Worm (Caenorhabditis elegans) whole organism, L3 larva: ENCODE measurements around the gene srh-69.
"Not testable (repeated sequence)": the region's sequence is repeated elsewhere in the genome, so short reads cannot be mapped to it uniquely, and the experiment has no call there.

Experiments used
- R02D3.7 ChIP-seq: fragments of 150-350 bp; optimal IDR thresholded peaks from 2 replicates; lab custom pipeline; 2014; ENCODE audit warnings: missing biosample characterization, missing genetic modification characterization
- ZK546.5 ChIP-seq: sonication (generic microtip); optimal IDR thresholded peaks from 2 replicates; lab custom pipeline; 2017; ENCODE audit warnings: missing biosample characterization, missing genetic modification characterization
- aly-2 ChIP-seq: fragments of 150-350 bp; optimal IDR thresholded peaks from 2 replicates; lab custom pipeline; 2014; ENCODE audit warnings: missing biosample characterization, missing genetic modification characterization
- ceh-16 ChIP-seq: sonication (generic microtip); optimal IDR thresholded peaks from 2 replicates; lab custom pipeline; 2017; ENCODE audit warnings: missing biosample characterization, missing genetic modification characterization
- ceh-28 ChIP-seq: fragments of 150-350 bp; optimal IDR thresholded peaks from 2 replicates; lab custom pipeline; 2014; ENCODE audit warnings: missing biosample characterization, missing genetic modification reagents, missing genetic modification characterization
- ceh-82 ChIP-seq: fragments of 150-350 bp; optimal IDR thresholded peaks from 2 replicates; lab custom pipeline; 2014; ENCODE audit warnings: missing biosample characterization, missing genetic modification characterization
- daf-12 ChIP-seq: fragments of 150-350 bp; optimal IDR thresholded peaks from 2 replicates; lab custom pipeline; 2014; ENCODE audit warnings: missing biosample characterization, missing genetic modification reagents, missing genetic modification characterization
- egl-27 ChIP-seq: sonication (generic microtip); optimal IDR thresholded peaks from 4 replicates; lab custom pipeline; 2017; ENCODE audit warnings: missing biosample characterization, missing genetic modification reagents, missing genetic modification characterization
- elt-2 ChIP-seq: sonication (generic microtip); optimal IDR thresholded peaks from 2 replicates; lab custom pipeline; 2016; ENCODE audit warnings: missing genetic modification reagents, mild to moderate bottlenecking, missing genetic modification characterization, missing compliant biosample characterization
- elt-3 ChIP-seq, 3 experiments: fragments of 150-350 bp in 1 of 3; sonication (generic microtip) in 2 of 3; optimal IDR thresholded peaks; 2 replicates in 2 of 3; 4 replicates in 1 of 3; lab custom pipeline; 2014 to 2017; ENCODE audit warnings: missing biosample characterization in 3 of 3, missing genetic modification characterization in 3 of 3
- fkh-10 ChIP-seq: sonication (generic microtip); optimal IDR thresholded peaks from 2 replicates; lab custom pipeline; 2017; ENCODE audit warnings: missing biosample characterization, missing genetic modification reagents, missing genetic modification characterization
- fos-1 ChIP-seq: fragments of 150-350 bp; optimal IDR thresholded peaks from 2 replicates; lab custom pipeline; 2014; ENCODE audit warnings: missing biosample characterization, missing genetic modification characterization
- lin-39 ChIP-seq: fragments of 150-350 bp; optimal IDR thresholded peaks from 2 replicates; lab custom pipeline; 2018; ENCODE audit warnings: missing biosample characterization, missing genetic modification reagents, missing genetic modification characterization
- lsy-12 ChIP-seq: sonication (generic microtip); optimal IDR thresholded peaks from 2 replicates; lab custom pipeline; 2016; ENCODE audit warnings: mild to moderate bottlenecking, missing genetic modification characterization, missing compliant biosample characterization
- mml-1 ChIP-seq: fragments of 150-350 bp; sonication (generic microtip); optimal IDR thresholded peaks from 3 replicates; lab custom pipeline; 2014; ENCODE audit warnings: missing biosample characterization, missing genetic modification characterization
- nfya-1 ChIP-seq: sonication (generic microtip); optimal IDR thresholded peaks from 2 replicates; lab custom pipeline; 2017; ENCODE audit warnings: missing genetic modification characterization, mild to moderate bottlenecking, missing compliant biosample characterization, antibody characterized with exemption, moderate library complexity; ENCODE audit not compliant: insufficient read depth
- nhr-11 ChIP-seq: fragments of 150-350 bp; optimal IDR thresholded peaks from 2 replicates; lab custom pipeline; 2014; ENCODE audit warnings: missing biosample characterization, missing genetic modification characterization
- nhr-12 ChIP-seq: fragments of 150-350 bp; optimal IDR thresholded peaks from 2 replicates; lab custom pipeline; 2014; ENCODE audit warnings: missing biosample characterization, missing genetic modification characterization
- nhr-23 ChIP-seq: fragments of 150-350 bp; optimal IDR thresholded peaks from 2 replicates; lab custom pipeline; 2014; ENCODE audit warnings: missing biosample characterization, missing genetic modification reagents, missing genetic modification characterization
- nhr-237 ChIP-seq: fragments of 150-350 bp; optimal IDR thresholded peaks from 2 replicates; lab custom pipeline; 2014; ENCODE audit warnings: missing biosample characterization, missing genetic modification characterization
- nhr-25 ChIP-seq: sonication (generic microtip); optimal IDR thresholded peaks from 2 replicates; lab custom pipeline; 2017; ENCODE audit warnings: missing biosample characterization, missing genetic modification characterization
- nhr-67 ChIP-seq: fragments of 150-350 bp; optimal IDR thresholded peaks from 2 replicates; lab custom pipeline; 2014; ENCODE audit warnings: missing biosample characterization, missing genetic modification characterization
- nhr-76 ChIP-seq: fragments of 150-350 bp; sonication (generic microtip); optimal IDR thresholded peaks from 5 replicates; lab custom pipeline; 2014; ENCODE audit warnings: missing biosample characterization, missing genetic modification characterization
- nhr-77 ChIP-seq: fragments of 150-350 bp; optimal IDR thresholded peaks from 2 replicates; lab custom pipeline; 2014; ENCODE audit warnings: missing biosample characterization, missing genetic modification characterization
- pha-4 ChIP-seq: fragments of 150-350 bp; optimal IDR thresholded peaks from 2 replicates; lab custom pipeline; 2014; ENCODE audit warnings: missing biosample characterization, missing genetic modification reagents, missing genetic modification characterization
- sea-2 ChIP-seq: fragments of 150-350 bp; sonication (generic microtip); optimal IDR thresholded peaks from 4 replicates; lab custom pipeline; 2014; ENCODE audit warnings: missing biosample characterization, missing genetic modification reagents, missing genetic modification characterization
- snpc-4 ChIP-seq: fragments of 150-350 bp; optimal IDR thresholded peaks from 2 replicates; lab custom pipeline; 2014; ENCODE audit warnings: missing biosample characterization, missing genetic modification characterization
- tbx-2 ChIP-seq: sonication (generic microtip); optimal IDR thresholded peaks from 2 replicates; lab custom pipeline; 2016; ENCODE audit warnings: mild to moderate bottlenecking, missing genetic modification characterization, missing compliant biosample characterization
- unc-39 ChIP-seq: sonication (generic microtip); optimal IDR thresholded peaks from 4 replicates; lab custom pipeline; 2017; ENCODE audit warnings: missing biosample characterization, missing genetic modification characterization
- unc-62 ChIP-seq: fragments of 150-350 bp; sonication (generic microtip); optimal IDR thresholded peaks from 4 replicates; lab custom pipeline; 2014; ENCODE audit warnings: missing biosample characterization, missing genetic modification reagents, missing genetic modification characterization
- zag-1 ChIP-seq: fragments of 150-350 bp; optimal IDR thresholded peaks from 2 replicates; lab custom pipeline; 2014; ENCODE audit warnings: missing biosample characterization, missing genetic modification characterization
- ztf-11 ChIP-seq: fragments of 150-350 bp; optimal IDR thresholded peaks from 2 replicates; lab custom pipeline; 2014; ENCODE audit warnings: missing biosample characterization, missing genetic modification characterization

Gene srh-69

ce11 chrII:12536203-12536602 is 21.7 kb upstream of the srh-69 start, which contains the start of gene F49C5.3:
TSS of gene F49C5.3 (plus strand) at chrII:12536503.
- TF ChIP-seq pha-4, nhr-25, snpc-4 (tag; lab: Kevin White, UChicago): not testable (repeated sequence)

- TF ChIP-seq ceh-82 (tag; lab: Kevin White, UChicago) (no peak), tbx-2 (tag; lab: Kevin White, UChicago) (no peak), nhr-12 (tag; lab: Kevin White, UChicago) (no peak), nhr-76 (tag; lab: Kevin White, UChicago) (no peak), ztf-11 (tag; lab: Kevin White, UChicago) (no peak), ZK546.5 (tag; lab: Kevin White, UChicago) (no peak), lsy-12 (tag; lab: Kevin White, UChicago) (no peak), nfya-1 (no peak), lin-39 (tag; lab: Kevin White, UChicago) (no peak)
Measured at ce11 chrII:12535297-12535803, 20.8 kb upstream of the srh-69 start, which contains the start of gene nimk-1. TSS of gene nimk-1 (plus strand) at chrII:12535753.

ce11 chrII:12530958-12531357 is 16.4 kb upstream of the srh-69 start, which contains the start of gene srx-120:
TSS of gene srx-120 (plus strand) at chrII:12531258.
- TF ChIP-seq nhr-12 (tag; lab: Kevin White, UChicago) (no peak), tbx-2 (tag; lab: Kevin White, UChicago) (no peak)

- TF ChIP-seq daf-12 (tag; lab: Kevin White, UChicago) (no peak), nhr-11 (tag; lab: Kevin White, UChicago) (no peak), nhr-76 (tag; lab: Kevin White, UChicago) (no peak), ZK546.5 (tag; lab: Kevin White, UChicago) (no peak), nhr-77 (tag; lab: Kevin White, UChicago) (no peak), unc-39 (tag; lab: Kevin White, UChicago) (no peak), R02D3.7 (tag; lab: Kevin White, UChicago) (no peak), aly-2 (no peak), nhr-67 (tag; lab: Kevin White, UChicago) (no peak), snpc-4 (tag; lab: Kevin White, UChicago) (no peak), fkh-10 (GFP tag; lab: Kevin White, UChicago) (no peak), fos-1 (tag; lab: Kevin White, UChicago) (no peak), nhr-12 (tag; lab: Kevin White, UChicago) (no peak), mml-1 (tag; lab: Kevin White, UChicago) (no peak), ceh-28 (no peak), zag-1 (tag; lab: Kevin White, UChicago) (no peak), egl-27 (tag; lab: Kevin White, UChicago) (no peak), ceh-16 (tag; lab: Kevin White, UChicago) (no peak)
Measured at ce11 chrII:12527947-12528346, 13.4 kb upstream of the srh-69 start, which contains the start of gene srx-119. TSS of gene srx-119 (plus strand) at chrII:12528247.

- TF ChIP-seq sea-2 (GFP tag; lab: Kevin White, UChicago) (no peak), zag-1 (tag; lab: Kevin White, UChicago) (no peak), nhr-23 (tag; lab: Kevin White, UChicago) (no peak), nhr-77 (tag; lab: Kevin White, UChicago) (no peak), elt-3 (tag; optimal IDR thresholded peaks at IDR 0.05; lab: Kevin White, UChicago) (no peak), unc-62 (GFP tag; lab: Kevin White, UChicago) (no peak), ceh-16 (tag; lab: Kevin White, UChicago) (no peak), nfya-1 (no peak), nhr-237 (tag; lab: Kevin White, UChicago) (no peak), elt-2 (tag; lab: Kevin White, UChicago) (no peak), mml-1 (tag; lab: Kevin White, UChicago) (no peak), egl-27 (tag; lab: Kevin White, UChicago) (no peak), unc-39 (tag; lab: Kevin White, UChicago) (no peak)
Measured at ce11 chrII:12525526-12525925, 11.0 kb upstream of the srh-69 start, which contains the start of gene srx-118. TSS of gene srx-118 (plus strand) at chrII:12525826.
